Fruit fly (Drosophila melanogaster) whole organism, embryonic: Measurements from ENCODE around the gene CG11384.

ENCODE experiments used
- Blimp-1 ChIP-seq: fragments of 200-800 bp; sonication (Bioruptor generic); optimal IDR thresholded peaks from 3 replicates; lab custom pipeline; 2018; ENCODE audit warnings: missing biosample characterization, missing genetic modification characterization, mild to moderate bottlenecking, moderate library complexity, missing genetic modification reagents
- BtbVII ChIP-seq: fragments of 200-800 bp; sonication (Bioruptor generic); optimal IDR thresholded peaks from 3 replicates; lab custom pipeline; 2017; ENCODE audit warnings: missing biosample characterization, mild to moderate bottlenecking, missing genetic modification characterization
- CG11247 ChIP-seq: fragments of 200-800 bp; sonication (Bioruptor generic); IDR thresholded peaks from 2 replicates; pipeline ENCODE4 v1.3.6; 2022; ENCODE audit warnings: missing biosample characterization, missing genetic modification characterization
- CG14965 ChIP-seq: fragments of 200-800 bp; sonication (Bioruptor generic); optimal IDR thresholded peaks from 2 replicates; lab custom pipeline; 2016; ENCODE audit warnings: missing biosample characterization, missing genetic modification characterization, borderline replicate concordance
- CG1792 ChIP-seq: fragments of 200-800 bp; sonication (Bioruptor generic); optimal IDR thresholded peaks from 2 replicates; lab custom pipeline; 2016; ENCODE audit warnings: missing biosample characterization, missing genetic modification characterization
- CG18599 ChIP-seq: fragments of 200-800 bp; sonication (Bioruptor generic); optimal IDR thresholded peaks from 3 replicates; lab custom pipeline; 2017; ENCODE audit warnings: missing biosample characterization, missing genetic modification characterization, mild to moderate bottlenecking, moderate library complexity, missing genetic modification reagents
- CG2875 ChIP-seq: fragments of 200-800 bp; sonication (Bioruptor generic); optimal IDR thresholded peaks from 2 replicates; lab custom pipeline; 2017; ENCODE audit warnings: missing biosample characterization, mild to moderate bottlenecking, missing genetic modification characterization, missing genetic modification reagents
- CG34376 ChIP-seq: fragments of 200-800 bp; sonication (Bioruptor generic); optimal IDR thresholded peaks from 2 replicates; lab custom pipeline; 2018; ENCODE audit warnings: missing biosample characterization, mild to moderate bottlenecking, missing genetic modification characterization
- CG43689 ChIP-seq: fragments of 200-800 bp; sonication (Bioruptor generic); IDR thresholded peaks from 2 replicates; pipeline ENCODE4 v1.3.6; 2022; ENCODE audit warnings: missing biosample characterization, missing genetic modification characterization
- CG4730 ChIP-seq: fragments of 200-800 bp; sonication (Bioruptor generic); IDR thresholded peaks from 2 replicates; pipeline ENCODE4 v1.3.6; 2022; ENCODE audit warnings: missing biosample characterization, missing genetic modification characterization
- CG7786 ChIP-seq: fragments of 200-800 bp; sonication (Bioruptor generic); optimal IDR thresholded peaks from 2 replicates; lab custom pipeline; 2016; ENCODE audit warnings: missing biosample characterization, missing genetic modification characterization
- CG9817 ChIP-seq: fragments of 200-800 bp; sonication (Bioruptor generic); optimal IDR thresholded peaks from 2 replicates; lab custom pipeline; 2018; ENCODE audit warnings: missing biosample characterization, mild to moderate bottlenecking, missing genetic modification characterization, moderate library complexity
- CG9932 ChIP-seq: fragments of 200-800 bp; sonication (Bioruptor generic); IDR thresholded peaks from 2 replicates; pipeline ENCODE4 v1.3.6; 2022; ENCODE audit warnings: missing biosample characterization, missing genetic modification characterization
- Dip3 ChIP-seq: fragments of 200-800 bp; sonication (Bioruptor generic); optimal IDR thresholded peaks from 3 replicates; lab custom pipeline; 2016; ENCODE audit warnings: missing biosample characterization, missing genetic modification characterization
- E2f2 ChIP-seq: fragments of 200-800 bp; sonication (Bioruptor generic); IDR thresholded peaks from 2 replicates; pipeline ENCODE4 v1.3.6; 2022; ENCODE audit warnings: missing biosample characterization, missing genetic modification characterization
- Gsc ChIP-seq: fragments of 200-800 bp; sonication (Bioruptor generic); IDR thresholded peaks from 2 replicates; pipeline ENCODE4 v1.3.6; 2022; ENCODE audit warnings: missing biosample characterization, missing genetic modification characterization
- HLH4C ChIP-seq: fragments of 200-800 bp; sonication (Bioruptor generic); IDR thresholded peaks from 3 replicates; pipeline ENCODE4 v1.3.6; 2022; ENCODE audit warnings: missing biosample characterization, missing genetic modification characterization; ENCODE audit not compliant: partially characterized antibody
- Hey ChIP-seq: fragments of 200-800 bp; sonication (Bioruptor generic); optimal IDR thresholded peaks from 3 replicates; lab custom pipeline; 2018; ENCODE audit warnings: missing biosample characterization, mild to moderate bottlenecking, missing genetic modification characterization
- Kr ChIP-seq: fragments of 200-800 bp; sonication (Bioruptor generic); optimal IDR thresholded peaks from 2 replicates; lab custom pipeline; 2017; ENCODE audit warnings: missing biosample characterization, mild to moderate bottlenecking, missing genetic modification characterization
- MTF-1 ChIP-seq: fragments of 200-800 bp; sonication (Bioruptor generic); optimal IDR thresholded peaks from 2 replicates; lab custom pipeline; 2018; ENCODE audit warnings: missing biosample characterization, mild to moderate bottlenecking, missing genetic modification characterization, borderline replicate concordance
- Nf-YC ChIP-seq: fragments of 200-800 bp; optimal IDR thresholded peaks from 3 replicates; lab custom pipeline; 2019; ENCODE audit warnings: missing biosample characterization, mild to moderate bottlenecking, missing genetic modification characterization, moderate library complexity
- Sry-β ChIP-seq: fragments of 200-800 bp; sonication (Bioruptor generic); optimal IDR thresholded peaks from 2 replicates; lab custom pipeline; 2018; ENCODE audit warnings: missing biosample characterization, mild to moderate bottlenecking, missing genetic modification characterization, moderate library complexity
- cato ChIP-seq: fragments of 200-800 bp; sonication (Bioruptor generic); optimal IDR thresholded peaks from 2 replicates; lab custom pipeline; 2016; ENCODE audit warnings: missing biosample characterization, missing genetic modification characterization, borderline replicate concordance
- corto ChIP-seq: fragments of 200-800 bp; sonication (Bioruptor generic); optimal IDR thresholded peaks from 2 replicates; lab custom pipeline; 2016; ENCODE audit warnings: missing biosample characterization, mild to moderate bottlenecking, missing genetic modification characterization, moderate library complexity
- crp ChIP-seq, 2 experiments: fragments of 200-800 bp; sonication (Bioruptor generic); optimal IDR thresholded peaks; 2 replicates in 1 of 2; 3 replicates in 1 of 2; lab custom pipeline; 2017; ENCODE audit warnings: missing biosample characterization in 2 of 2, missing genetic modification characterization in 2 of 2, mild to moderate bottlenecking in 1 of 2, moderate library complexity in 1 of 2
- dimm ChIP-seq: fragments of 200-800 bp; sonication (Bioruptor generic); IDR thresholded peaks from 2 replicates; pipeline ENCODE4 v1.3.6; 2022; ENCODE audit warnings: missing biosample characterization, missing genetic modification characterization
- dmrt11E ChIP-seq: fragments of 200-800 bp; sonication (Bioruptor generic); optimal IDR thresholded peaks from 3 replicates; lab custom pipeline; 2018; ENCODE audit warnings: missing biosample characterization, mild to moderate bottlenecking, missing genetic modification characterization, moderate library complexity
- fd64A ChIP-seq: fragments of 200-800 bp; sonication (Bioruptor generic); optimal IDR thresholded peaks from 3 replicates; lab custom pipeline; 2018; ENCODE audit warnings: missing biosample characterization, mild to moderate bottlenecking, missing genetic modification characterization
- gsb-n ChIP-seq: fragments of 200-800 bp; sonication (Bioruptor generic); optimal IDR thresholded peaks from 3 replicates; lab custom pipeline; 2018; ENCODE audit warnings: missing biosample characterization, mild to moderate bottlenecking, missing genetic modification characterization
- lmd ChIP-seq: fragments of 200-800 bp; sonication (Bioruptor generic); IDR thresholded peaks from 2 replicates; pipeline ENCODE4 v1.3.6; 2022; ENCODE audit warnings: missing biosample characterization, missing genetic modification characterization
- nmo ChIP-seq: fragments of 200-800 bp; sonication (Bioruptor generic); optimal IDR thresholded peaks from 2 replicates; lab custom pipeline; 2018; ENCODE audit warnings: missing biosample characterization, mild to moderate bottlenecking, missing genetic modification characterization, moderate library complexity
- nom ChIP-seq: fragments of 200-800 bp; sonication (Bioruptor generic); optimal IDR thresholded peaks from 2 replicates; lab custom pipeline; 2017; ENCODE audit warnings: missing biosample characterization, missing genetic modification characterization, mild to moderate bottlenecking, moderate library complexity, missing genetic modification reagents
- pita ChIP-seq: fragments of 200-800 bp; sonication (Bioruptor generic); optimal IDR thresholded peaks from 2 replicates; lab custom pipeline; 2017; ENCODE audit warnings: missing biosample characterization, mild to moderate bottlenecking, missing genetic modification characterization
- pnt ChIP-seq: fragments of 200-800 bp; sonication (Bioruptor generic); optimal IDR thresholded peaks from 3 replicates; lab custom pipeline; 2016; ENCODE audit warnings: missing biosample characterization, missing genetic modification characterization
- run ChIP-seq: fragments of 200-800 bp; sonication (Bioruptor generic); optimal IDR thresholded peaks from 3 replicates; lab custom pipeline; 2018; ENCODE audit warnings: missing biosample characterization, mild to moderate bottlenecking, missing genetic modification characterization
- salm ChIP-seq: fragments of 200-800 bp; sonication (Bioruptor generic); optimal IDR thresholded peaks from 2 replicates; lab custom pipeline; 2018; ENCODE audit warnings: missing biosample characterization, mild to moderate bottlenecking, missing genetic modification characterization
- seq ChIP-seq: fragments of 200-800 bp; sonication (Bioruptor generic); IDR thresholded peaks from 2 replicates; pipeline ENCODE4 v1.3.6; 2022; ENCODE audit warnings: missing biosample characterization, missing genetic modification characterization
- stc ChIP-seq: fragments of 200-800 bp; sonication (Bioruptor generic); IDR thresholded peaks from 2 replicates; pipeline ENCODE4 v1.3.6; 2022; ENCODE audit warnings: missing biosample characterization, missing genetic modification characterization
- tll ChIP-seq, 2 experiments: fragments of 200-800 bp in 1 of 2; fragments of >200 bp in 1 of 2; sonication (Bioruptor generic) in 1 of 2; optimal IDR thresholded peaks; 2 replicates each; lab custom pipeline; 2017 to 2019; ENCODE audit warnings: missing biosample characterization in 2 of 2, missing genetic modification characterization in 2 of 2, mild to moderate bottlenecking in 1 of 2, moderate library complexity in 1 of 2

The CG11384 gene

dm6 chrX:1209251-1210020 lies 33.6 kb upstream of the CG11384 start, which contains the start of gene CG11382 (continued):
- TF ChIP-seq tll (GFP tag; optimal IDR thresholded peaks at IDR 0.05; lab: Kevin White, UChicago): peak in 1 of 2 experiments; percentile 13

dm6 chrX:1206437-1206836 lies 30.6 kb upstream of the CG11384 start, which contains the start of gene CG14624:
CG14624 (plus strand) TSS chrX:1206737.
- no peak for TF ChIP-seq run
- no peak for TF ChIP-seq CG9817
- no peak for TF ChIP-seq CG11247 (GFP tag; lab: Robert Waterston, UW)
- no peak for TF ChIP-seq pita (GFP tag; lab: Kevin White, UChicago)
- TF ChIP-seq MTF-1 (GFP tag; lab: Kevin White, UChicago): no peak
- TF ChIP-seq CG14965 (GFP tag; lab: Kevin White, UChicago): no peak
- TF ChIP-seq cato (GFP tag; lab: Kevin White, UChicago): no peak
- TF ChIP-seq crp (GFP tag; optimal IDR thresholded peaks at IDR 0.05; lab: Kevin White, UChicago): no peak
- TF ChIP-seq dmrt11E (tag; lab: Kevin White, UChicago): no peak
- TF ChIP-seq fd64A (GFP tag; lab: Kevin White, UChicago): no peak
- no peak for TF ChIP-seq Sry-β (GFP tag; lab: Kevin White, UChicago)
- no peak for TF ChIP-seq seq
- TF ChIP-seq Hey (tag; lab: Kevin White, UChicago): no peak
- TF ChIP-seq CG9932 (GFP tag; lab: Robert Waterston, UW): no peak
- no peak for TF ChIP-seq BtbVII (GFP tag; lab: Kevin White, UChicago)
- TF ChIP-seq Nf-YC: no peak

- TF ChIP-seq CG7786 (GFP tag; lab: Kevin White, UChicago) (no peak), dimm (no peak), CG18599 (no peak), Gsc (GFP tag; lab: Robert Waterston, UW) (no peak), CG4730 (no peak), Dip3 (GFP tag; lab: Kevin White, UChicago) (no peak), gsb-n (no peak), salm (tag; lab: Kevin White, UChicago) (no peak), stc (GFP tag; lab: Robert Waterston, UW) (no peak), BtbVII (GFP tag; lab: Kevin White, UChicago) (no peak), nmo (GFP tag; lab: Kevin White, UChicago) (no peak), HLH4C (GFP tag; lab: Robert Waterston, UW) (no peak), E2f2 (no peak)
Measured at dm6 chrX:1203477-1203876, 27.6 kb upstream of the CG11384 start, which contains the start of gene CG11381. CG11381 (plus strand) TSS chrX:1203777.

- no peak for TF ChIP-seq nom (GFP tag; lab: Kevin White, UChicago)
- TF ChIP-seq Blimp-1: peak; percentile 10
Measured at dm6 chrX:1199246-1199645, 23.4 kb upstream of the CG11384 start, which contains the start of gene CG14625. CG14625 (plus strand) TSS chrX:1199546.

- TF ChIP-seq CG43689 (GFP tag; lab: Robert Waterston, UW) (no peak), corto (GFP tag; lab: Kevin White, UChicago) (no peak), Kr (GFP tag; lab: Kevin White, UChicago) (no peak), CG34376 (GFP tag; lab: Kevin White, UChicago) (no peak), CG1792 (GFP tag; lab: Kevin White, UChicago) (no peak), pnt (GFP tag; lab: Kevin White, UChicago) (no peak), CG2875 (GFP tag; lab: Kevin White, UChicago) (no peak), lmd (GFP tag; lab: Robert Waterston, UW) (no peak)
- TF ChIP-seq, all 482 proteins: peak for 0
Measured at dm6 chrX:1197862-1198261, 22.0 kb upstream of the CG11384 start.
